Worm (Caenorhabditis elegans) whole organism, L1 larva: ENCODE results near the gene cyn-2.

Source experiments
- ceh-82 ChIP-seq, 3 experiments: fragments of 150-350 bp in 1 of 3; sonication (generic microtip) in 2 of 3; optimal IDR thresholded peaks; 2 replicates each; lab custom pipeline; 2014 to 2017; ENCODE audit warnings: missing biosample characterization in 3 of 3, missing genetic modification characterization in 3 of 3
- fkh-8 ChIP-seq: sonication (generic microtip); optimal IDR thresholded peaks from 2 replicates; lab custom pipeline; 2016; ENCODE audit warnings: mild to moderate bottlenecking, missing genetic modification characterization, missing compliant biosample characterization
- pqm-1 ChIP-seq: sonication (generic microtip); optimal IDR thresholded peaks from 3 replicates; lab custom pipeline; 2017; ENCODE audit warnings: missing biosample characterization, missing genetic modification characterization
- skn-1 ChIP-seq: fragments of 150-350 bp; optimal IDR thresholded peaks from 2 replicates; lab custom pipeline; 2014; ENCODE audit warnings: missing biosample characterization, missing genetic modification characterization
- unc-62 ChIP-seq: fragments of 150-350 bp; optimal IDR thresholded peaks from 2 replicates; lab custom pipeline; 2014; ENCODE audit warnings: missing biosample characterization, missing genetic modification reagents, missing genetic modification characterization
- zip-4 ChIP-seq: fragments of 200-800 bp; sonication (Bioruptor generic); optimal IDR thresholded peaks from 2 replicates; lab custom pipeline; 2018; ENCODE audit warnings: mild to moderate bottlenecking, missing genetic modification characterization, moderate library complexity, missing compliant biosample characterization

DNA sequence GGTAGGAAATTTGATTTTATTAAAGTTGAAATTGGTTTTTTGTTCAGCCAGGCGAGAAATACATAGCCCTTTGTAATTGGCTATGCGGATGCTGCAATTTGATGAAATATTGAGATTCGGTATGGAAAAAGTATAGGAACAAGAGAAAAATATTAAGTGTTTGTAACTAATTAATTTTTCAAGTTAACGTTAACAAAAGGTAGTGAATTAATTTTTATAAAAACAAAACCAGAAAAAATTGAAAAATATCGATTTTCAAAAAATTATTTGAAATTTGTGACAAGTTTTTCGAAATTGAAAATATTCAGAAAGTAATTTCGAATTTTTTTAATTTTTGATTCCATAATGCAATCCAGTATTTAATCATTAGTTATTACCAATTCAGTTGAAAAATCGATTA lies 39.1 kb downstream of the cyn-2 start, which contains the start of gene W06F12.2:
- TF ChIP-seq skn-1 (tag; lab: Kevin White, UChicago): no peak
- no peak for TF ChIP-seq zip-4 (GFP tag; lab: Kevin White, UChicago)
- TF ChIP-seq unc-62: no peak
- no peak for TF ChIP-seq pqm-1
- no peak for TF ChIP-seq ceh-82 (tag; optimal IDR thresholded peaks at IDR 0.05; lab: Kevin White, UChicago)
- TF ChIP-seq fkh-8 (tag; lab: Kevin White, UChicago): no peak
